Fruit fly (Drosophila melanogaster) whole organism, embryonic: ENCODE data around the gene CG7564.
A peak's percentile ranks its signal among the peaks of the same experiment; 100 is the strongest.

Experiments used
- ATbp ChIP-seq: fragments of 200-800 bp; sonication (Bioruptor generic); optimal IDR thresholded peaks from 2 replicates; lab custom pipeline; 2017; ENCODE audit warnings: missing biosample characterization, mild to moderate bottlenecking, missing genetic modification characterization, missing genetic modification reagents
- Ada2b ChIP-seq: fragments of 200-800 bp; sonication (Bioruptor generic); IDR thresholded peaks from 2 replicates; pipeline ENCODE4 v1.3.6; 2022; ENCODE audit warnings: missing biosample characterization, missing genetic modification characterization
- Awh ChIP-seq: fragments of 200-800 bp; sonication (Bioruptor generic); IDR thresholded peaks from 2 replicates; pipeline ENCODE4, ENCODE4 v1.3.6; 2022; ENCODE audit warnings: missing biosample characterization, missing genetic modification characterization
- CG10431 ChIP-seq: fragments of 200-800 bp; sonication (Bioruptor generic); optimal IDR thresholded peaks from 3 replicates; lab custom pipeline; 2018; ENCODE audit warnings: missing biosample characterization, mild to moderate bottlenecking, missing genetic modification characterization
- CG11456 ChIP-seq: fragments of 200-800 bp; sonication (Bioruptor generic); IDR thresholded peaks from 3 replicates; pipeline ENCODE4 v1.3.6; 2022; ENCODE audit warnings: missing biosample characterization, missing genetic modification characterization
- CG11696 ChIP-seq: fragments of 200-800 bp; sonication (Bioruptor generic); IDR thresholded peaks from 2 replicates; pipeline ENCODE4 v1.3.6; 2022; ENCODE audit warnings: missing biosample characterization, missing genetic modification characterization
- CG11723 ChIP-seq: fragments of 200-800 bp; sonication (Bioruptor generic); optimal IDR thresholded peaks from 2 replicates; lab custom pipeline; 2017; ENCODE audit warnings: missing biosample characterization, mild to moderate bottlenecking, missing genetic modification characterization
- CG13287 ChIP-seq: fragments of 200-800 bp; sonication (Bioruptor generic); IDR thresholded peaks from 2 replicates; pipeline ENCODE4 v1.3.6; 2022; ENCODE audit warnings: missing biosample characterization, missing genetic modification characterization; ENCODE audit not compliant: partially characterized antibody
- CG13296 ChIP-seq: fragments of 200-800 bp; sonication (Bioruptor generic); optimal IDR thresholded peaks from 3 replicates; lab custom pipeline; 2018; ENCODE audit warnings: missing biosample characterization, mild to moderate bottlenecking, missing genetic modification characterization
- CG14667 ChIP-seq: fragments of 200-800 bp; sonication (Bioruptor generic); IDR thresholded peaks from 2 replicates; pipeline ENCODE4 v1.3.6; 2022; ENCODE audit warnings: missing biosample characterization, missing genetic modification characterization
- CG15073 ChIP-seq: fragments of 200-800 bp; sonication (Bioruptor generic); optimal IDR thresholded peaks from 2 replicates; lab custom pipeline; 2016; ENCODE audit warnings: missing biosample characterization, missing genetic modification characterization
- CG15514 ChIP-seq: fragments of 200-800 bp; sonication (Bioruptor generic); optimal IDR thresholded peaks from 3 replicates; lab custom pipeline; 2017; ENCODE audit warnings: missing biosample characterization, missing genetic modification characterization, mild to moderate bottlenecking, moderate library complexity, missing genetic modification reagents
- CG17612 ChIP-seq: fragments of 200-800 bp; sonication (Bioruptor generic); IDR thresholded peaks from 2 replicates; pipeline ENCODE4 v1.3.6; 2022; ENCODE audit warnings: missing biosample characterization, missing genetic modification characterization
- CG18619 ChIP-seq: fragments of 200-800 bp; sonication (Bioruptor generic); optimal IDR thresholded peaks from 3 replicates; lab custom pipeline; 2017; ENCODE audit warnings: missing biosample characterization, mild to moderate bottlenecking, missing genetic modification characterization
- CG2875 ChIP-seq: fragments of 200-800 bp; sonication (Bioruptor generic); optimal IDR thresholded peaks from 2 replicates; lab custom pipeline; 2017; ENCODE audit warnings: missing biosample characterization, mild to moderate bottlenecking, missing genetic modification characterization, missing genetic modification reagents
- CG3163 ChIP-seq: fragments of 200-800 bp; sonication (Bioruptor generic); optimal IDR thresholded peaks from 3 replicates; lab custom pipeline; 2016; ENCODE audit warnings: missing biosample characterization, missing genetic modification characterization
- CG34224 ChIP-seq: fragments of 200-800 bp; sonication (Bioruptor generic); IDR thresholded peaks from 3 replicates; pipeline ENCODE4 v1.3.6; 2022; ENCODE audit warnings: missing biosample characterization, missing genetic modification characterization; ENCODE audit not compliant: partially characterized antibody
- CG7271 ChIP-seq: fragments of 200-800 bp; sonication (Bioruptor generic); optimal IDR thresholded peaks from 2 replicates; lab custom pipeline; 2018; ENCODE audit warnings: missing biosample characterization, mild to moderate bottlenecking, missing genetic modification characterization, moderate library complexity
- D19B ChIP-seq: fragments of 200-800 bp; sonication (Bioruptor generic); optimal IDR thresholded peaks from 2 replicates; lab custom pipeline; 2017; ENCODE audit warnings: missing biosample characterization, mild to moderate bottlenecking, missing genetic modification characterization
- Deaf1 ChIP-seq: fragments of 200-800 bp; optimal IDR thresholded peaks from 3 replicates; lab custom pipeline; 2019; ENCODE audit warnings: missing biosample characterization, mild to moderate bottlenecking, missing genetic modification characterization, moderate library complexity
- Dll ChIP-seq: fragments of 200-800 bp; sonication (Bioruptor generic); IDR thresholded peaks from 4 replicates; pipeline ENCODE4 v1.3.6; 2022; ENCODE audit warnings: missing biosample characterization, missing genetic modification characterization; ENCODE audit not compliant: partially characterized antibody
- Fer2 ChIP-seq: fragments of 200-800 bp; sonication (Bioruptor generic); optimal IDR thresholded peaks from 2 replicates; lab custom pipeline; 2018; ENCODE audit warnings: missing biosample characterization, mild to moderate bottlenecking, missing genetic modification characterization, moderate library complexity
- HLH4C ChIP-seq: fragments of 200-800 bp; sonication (Bioruptor generic); IDR thresholded peaks from 3 replicates; pipeline ENCODE4 v1.3.6; 2022; ENCODE audit warnings: missing biosample characterization, missing genetic modification characterization; ENCODE audit not compliant: partially characterized antibody
- Jarid2 ChIP-seq: fragments of 200-800 bp; sonication (Bioruptor generic); optimal IDR thresholded peaks from 3 replicates; lab custom pipeline; 2017; ENCODE audit warnings: mild to moderate bottlenecking, missing biosample characterization, missing genetic modification reagents, missing genetic modification characterization
- MESR4 ChIP-seq: fragments of 200-800 bp; sonication (Bioruptor generic); optimal IDR thresholded peaks from 2 replicates; lab custom pipeline; 2018; ENCODE audit warnings: missing biosample characterization, mild to moderate bottlenecking, missing genetic modification characterization, moderate library complexity
- Mad ChIP-seq: fragments of 200-800 bp; sonication (Bioruptor generic); optimal IDR thresholded peaks from 2 replicates; lab custom pipeline; 2016; ENCODE audit warnings: missing biosample characterization, missing genetic modification characterization
- Spps ChIP-seq: fragments of 200-800 bp; sonication (Bioruptor generic); optimal IDR thresholded peaks from 2 replicates; lab custom pipeline; 2018; ENCODE audit warnings: missing biosample characterization, mild to moderate bottlenecking, missing genetic modification characterization
- ac ChIP-seq: fragments of 200-800 bp; sonication (Bioruptor generic); optimal IDR thresholded peaks from 3 replicates; lab custom pipeline; 2017; ENCODE audit warnings: missing biosample characterization, mild to moderate bottlenecking, missing genetic modification characterization
- ash1 ChIP-seq: fragments of 200-800 bp; sonication (Bioruptor generic); optimal IDR thresholded peaks from 2 replicates; lab custom pipeline; 2018; ENCODE audit warnings: missing biosample characterization, mild to moderate bottlenecking, missing genetic modification characterization
- ato ChIP-seq: fragments of 200-800 bp; sonication (Bioruptor generic); IDR thresholded peaks from 2 replicates; pipeline ENCODE4 v1.3.6; 2022; ENCODE audit warnings: missing biosample characterization, missing genetic modification characterization; ENCODE audit not compliant: partially characterized antibody
- bab2 ChIP-seq: fragments of 200-800 bp; sonication (Bioruptor generic); optimal IDR thresholded peaks from 2 replicates; lab custom pipeline; 2016; ENCODE audit warnings: missing biosample characterization, missing genetic modification characterization
- br ChIP-seq: fragments of >200 bp; optimal IDR thresholded peaks from 2 replicates; lab custom pipeline; 2017
- chn ChIP-seq: fragments of 200-800 bp; sonication (Bioruptor generic); optimal IDR thresholded peaks from 2 replicates; lab custom pipeline; 2016; ENCODE audit warnings: missing biosample characterization, missing genetic modification characterization
- da ChIP-seq: fragments of 200-800 bp; sonication (Bioruptor generic); optimal IDR thresholded peaks from 2 replicates; lab custom pipeline; 2016; ENCODE audit warnings: missing biosample characterization, missing genetic modification characterization
- dpn ChIP-seq, 2 experiments: fragments of 200-800 bp; sonication (Bioruptor generic); optimal IDR thresholded peaks; 3 replicates each; lab custom pipeline; 2016; ENCODE audit warnings: missing biosample characterization in 2 of 2, missing genetic modification characterization in 2 of 2
- emc ChIP-seq: fragments of 200-800 bp; sonication (Bioruptor generic); optimal IDR thresholded peaks from 2 replicates; lab custom pipeline; 2016; ENCODE audit warnings: missing biosample characterization, missing genetic modification characterization
- eyg ChIP-seq: fragments of 200-800 bp; sonication (Bioruptor generic); optimal IDR thresholded peaks from 3 replicates; lab custom pipeline; 2016; ENCODE audit warnings: missing biosample characterization, missing genetic modification characterization
- fru ChIP-seq: fragments of >200 bp; optimal IDR thresholded peaks from 2 replicates; lab custom pipeline; 2017
- hb ChIP-seq: fragments of 200-800 bp; sonication (Bioruptor generic); IDR thresholded peaks from 3 replicates; pipeline ENCODE4 v1.3.6; 2022; ENCODE audit warnings: missing biosample characterization, missing genetic modification characterization; ENCODE audit not compliant: partially characterized antibody
- lmd ChIP-seq: fragments of 200-800 bp; sonication (Bioruptor generic); IDR thresholded peaks from 2 replicates; pipeline ENCODE4 v1.3.6; 2022; ENCODE audit warnings: missing biosample characterization, missing genetic modification characterization
- nmo ChIP-seq: fragments of 200-800 bp; sonication (Bioruptor generic); optimal IDR thresholded peaks from 2 replicates; lab custom pipeline; 2018; ENCODE audit warnings: missing biosample characterization, mild to moderate bottlenecking, missing genetic modification characterization, moderate library complexity
- repo ChIP-seq: fragments of 200-800 bp; sonication (Bioruptor generic); optimal IDR thresholded peaks from 2 replicates; lab custom pipeline; 2016; ENCODE audit warnings: missing biosample characterization, missing genetic modification characterization
- salm ChIP-seq: fragments of 200-800 bp; sonication (Bioruptor generic); optimal IDR thresholded peaks from 2 replicates; lab custom pipeline; 2018; ENCODE audit warnings: missing biosample characterization, mild to moderate bottlenecking, missing genetic modification characterization
- schlank ChIP-seq: fragments of 200-800 bp; sonication (Bioruptor generic); optimal IDR thresholded peaks from 2 replicates; lab custom pipeline; 2018; ENCODE audit warnings: missing biosample characterization, mild to moderate bottlenecking, missing genetic modification characterization
- sens ChIP-seq: fragments of 200-800 bp; sonication (Bioruptor generic); peaks from one replicate; lab custom pipeline; 2016; ENCODE audit warnings: missing biosample characterization, missing genetic modification characterization
- so ChIP-seq: fragments of 200-800 bp; sonication (Bioruptor generic); IDR thresholded peaks from 3 replicates; pipeline ENCODE4 v1.3.6; 2022; ENCODE audit warnings: missing biosample characterization, missing genetic modification characterization
- trem ChIP-seq: fragments of 200-800 bp; optimal IDR thresholded peaks from 3 replicates; lab custom pipeline; 2019; ENCODE audit warnings: missing biosample characterization, mild to moderate bottlenecking, missing genetic modification characterization, moderate library complexity
- yki ChIP-seq: fragments of >200 bp; optimal IDR thresholded peaks from 3 replicates; lab custom pipeline; 2018
- zen ChIP-seq: fragments of 200-800 bp; sonication (Bioruptor generic); optimal IDR thresholded peaks from 3 replicates; lab custom pipeline; 2018; ENCODE audit warnings: missing biosample characterization, mild to moderate bottlenecking, missing genetic modification characterization, moderate library complexity

The CG7564 gene

dm6 chr3L:17486794-17487726 lies 27.0 kb upstream of the CG7564 start, which contains the start of gene Oatp74D (continued):
- TF ChIP-seq Awh (GFP tag; lab: Robert Waterston, UW) (peak; percentile 15; the same call in 1 of the 2 replicates), so (peak; percentile 69; the same call in 2 of the 3 replicates), CG11456 (GFP tag; lab: Robert Waterston, UW) (no peak), Jarid2 (GFP tag; lab: Kevin White, UChicago) (peak; percentile 83), CG17612 (no peak), zen (tag; lab: Kevin White, UChicago) (no peak), CG14667 (GFP tag; lab: Robert Waterston, UW) (no peak), eyg (GFP tag; lab: Kevin White, UChicago) (no peak), yki (lab: Kevin White, UChicago) (peak; percentile 64), sens (GFP tag; lab: Kevin White, UChicago) (peak; percentile 88), salm (tag; lab: Kevin White, UChicago) (peak; percentile 61), chn (GFP tag; lab: Kevin White, UChicago) (peak; percentile 3), Ada2b (GFP tag; lab: Robert Waterston, UW) (no peak), ac (GFP tag; lab: Kevin White, UChicago) (peak; percentile 27), fru (lab: Kevin White, UChicago) (no peak), CG15073 (GFP tag; lab: Kevin White, UChicago) (no peak), CG11696 (GFP tag; lab: Robert Waterston, UW) (peak; percentile 39; the same call in 1 of the 2 replicates), dpn (GFP tag; optimal IDR thresholded peaks at IDR 0.05; lab: Kevin White, UChicago) (peak in 1 of 2 experiments; percentile 60), br (lab: Kevin White, UChicago) (no peak), CG13287 (peak; percentile 68; the same call in 1 of the 2 replicates), ash1 (GFP tag; lab: Kevin White, UChicago) (no peak), emc (GFP tag; lab: Kevin White, UChicago) (no peak), Deaf1 (tag; lab: Kevin White, UChicago) (peak; percentile 78), CG18619 (peak; percentile 44), CG15514 (peak; percentile 29), repo (GFP tag; lab: Kevin White, UChicago) (no peak), schlank (tag; lab: Kevin White, UChicago) (peak; percentile 21), nmo (peak; percentile 25), CG3163 (GFP tag; lab: Kevin White, UChicago) (peak; percentile 98), trem (tag; lab: Kevin White, UChicago) (no peak), hb (no peak), lmd (GFP tag; lab: Robert Waterston, UW) (0 out of 2 replicates have a peak, but pooled peaks have one; percentile 10), CG34224 (peak; percentile 56; the same call in 2 of the 3 replicates), CG13296 (GFP tag; lab: Kevin White, UChicago) (peak; percentile 65), Mad (GFP tag; lab: Kevin White, UChicago) (no peak), D19B (GFP tag; lab: Kevin White, UChicago) (no peak), HLH4C (GFP tag; lab: Robert Waterston, UW) (peak; percentile 39; the same call in 1 of the 3 replicates), CG7271 (tag; lab: Kevin White, UChicago) (no peak), CG2875 (GFP tag; lab: Kevin White, UChicago) (peak; percentile 39), Fer2 (tag; lab: Kevin White, UChicago) (no peak), CG10431 (GFP tag; lab: Kevin White, UChicago) (peak; percentile 33), bab2 (GFP tag; lab: Kevin White, UChicago) (peak; percentile 42), Dll (no peak), ato (no peak), da (GFP tag; lab: Kevin White, UChicago) (no peak), ATbp (peak; percentile 81), CG11723 (peak; percentile 53), MESR4 (GFP tag; lab: Kevin White, UChicago) (peak; percentile 0), Spps (tag; lab: Kevin White, UChicago) (peak; percentile 25)
